Worm (Caenorhabditis elegans): ENCODE results near the gene alh-4.
A peak's percentile ranks its signal among the peaks of the same experiment; 100 is the strongest.

The alh-4 gene

ce11 chrV:6427433-6427832 lies 2.3 kb downstream of the alh-4 start (continued):
- TF ChIP-seq Y53F4B.3 (GFP tag; IDR thresholded peaks at IDR 0.05) (no peak), T26A5.8 (tag; optimal IDR thresholded peaks at IDR 0.05) (no peak), hlh-12 (tag; optimal IDR thresholded peaks at IDR 0.05) (no peak), lag-1 (GFP tag; IDR thresholded peaks at IDR 0.05) (no peak), ztf-28 (GFP tag; IDR thresholded peaks at IDR 0.05) (no peak), K11D2.4 (GFP tag; IDR thresholded peaks at IDR 0.05) (peak; percentile 37; the same call in 1 of the 2 replicates), lsl-1 (GFP tag; optimal IDR thresholded peaks at IDR 0.05) (peak; percentile 53), F57C9.4 (tag; optimal IDR thresholded peaks at IDR 0.05) (no peak), F10E7.11 (tag; optimal IDR thresholded peaks at IDR 0.05) (no peak), B0019.2 (GFP tag; conservative IDR thresholded peaks at IDR 0.05) (no peak), xnd-1 (tag; optimal IDR thresholded peaks at IDR 0.05) (no peak), cebp-1 (GFP tag; IDR thresholded peaks at IDR 0.05) (no peak), cebp-1 (tag; optimal IDR thresholded peaks at IDR 0.05) (peak; percentile 27), F22D6.2 (tag; optimal IDR thresholded peaks at IDR 0.05) (no peak), unc-130 (GFP tag; optimal IDR thresholded peaks at IDR 0.05) (no peak), hmg-20 (GFP tag; IDR thresholded peaks at IDR 0.05) (no peak), cebp-2 (GFP tag; IDR thresholded peaks at IDR 0.05) (no peak), madf-10 (tag; optimal IDR thresholded peaks at IDR 0.05) (no peak), F33H1.4 (GFP tag; IDR thresholded peaks at IDR 0.05) (peak; percentile 37; the same call in 1 of the 2 replicates), egl-18 (GFP tag; IDR thresholded peaks at IDR 0.05) (no peak), K12H6.12 (tag; optimal IDR thresholded peaks at IDR 0.05) (no peak), Y53G8AR.9 (GFP tag; conservative IDR thresholded peaks at IDR 0.05) (0 out of 2 replicates have a peak, but pooled peaks have one; percentile 27), hsf-1 (GFP tag; IDR thresholded peaks at IDR 0.05) (no peak), F49E8.2 (tag; optimal IDR thresholded peaks at IDR 0.05; ENCODE audit: insufficient read depth) (no peak), ceh-27 (GFP tag; optimal IDR thresholded peaks at IDR 0.05) (no peak), ceh-58 (GFP tag; IDR thresholded peaks at IDR 0.05) (no peak), let-526 (GFP tag; IDR thresholded peaks at IDR 0.05) (no peak), ama-1 (optimal IDR thresholded peaks at IDR 0.05) (peak; percentile 5), ama-1 (GFP tag; optimal IDR thresholded peaks at IDR 0.05) (no peak), fkh-3 (tag; optimal IDR thresholded peaks at IDR 0.05) (no peak), chd-7 (tag; optimal IDR thresholded peaks at IDR 0.05) (no peak), B0261.1 (tag; optimal IDR thresholded peaks at IDR 0.05) (no peak), dpff-1 (tag; optimal IDR thresholded peaks at IDR 0.05) (no peak), die-1 (tag; optimal IDR thresholded peaks at IDR 0.05) (no peak), bed-1 (GFP tag; IDR thresholded peaks at IDR 0.05) (no peak), zim-3 (tag; optimal IDR thresholded peaks at IDR 0.05) (no peak), T07F8.4 (tag; optimal IDR thresholded peaks at IDR 0.05) (no peak), hmg-1.2 (GFP tag; IDR thresholded peaks at IDR 0.05) (peak; percentile 28; the same call in 1 of the 2 replicates), dox-1 (GFP tag; IDR thresholded peaks at IDR 0.05) (0 out of 2 replicates have a peak, but pooled peaks have one; percentile 10), ZK185.1 (tag; optimal IDR thresholded peaks at IDR 0.05; ENCODE audit: poor library complexity, severe bottlenecking) (peak; percentile 19), ztf-26 (tag; optimal IDR thresholded peaks at IDR 0.05) (no peak), F37B4.10 (GFP tag; IDR thresholded peaks at IDR 0.05) (no peak), nfyb-1 (GFP tag; IDR thresholded peaks at IDR 0.05) (0 out of 2 replicates have a peak, but pooled peaks have one; percentile 50), unc-62 (GFP tag; optimal IDR thresholded peaks at IDR 0.05) (no peak), let-607 (tag; optimal IDR thresholded peaks at IDR 0.05) (no peak), lin-54 (GFP tag; optimal IDR thresholded peaks at IDR 0.05) (peak; percentile 25), nhr-120 (GFP tag; IDR thresholded peaks at IDR 0.05) (no peak), tbp1 (GFP tag; optimal IDR thresholded peaks at IDR 0.05) (no peak), gei-17 (GFP tag; optimal IDR thresholded peaks at IDR 0.05) (no peak), ztf-3 (GFP tag; optimal IDR thresholded peaks at IDR 0.05) (no peak), pbrm-1 (GFP tag; IDR thresholded peaks at IDR 0.05) (no peak)

All from whole organism, young adult.